Worm (Caenorhabditis elegans): Measurements from ENCODE around the gene C24H10.3.

The C24H10.3 gene

ce11 chrX:5063750-5064652 lies 3.1 kb downstream of the C24H10.3 start, which contains the start of gene C24H10.2:
Gene C24H10.2, plus strand, starts transcription at chrX:5064602.
- TF ChIP-seq T22C8.4 (GFP tag; IDR thresholded peaks at IDR 0.05) (no peak), ref-1 (GFP tag; conservative IDR thresholded peaks at IDR 0.05) (no peak), cog-1 (tag; optimal IDR thresholded peaks at IDR 0.05) (peak; percentile 7), med-1 (GFP tag; optimal IDR thresholded peaks at IDR 0.05; ENCODE audit: insufficient read depth) (no peak), flt-1 (GFP tag; IDR thresholded peaks at IDR 0.05) (peak; percentile 58; the same call in 1 of the 2 replicates), ztf-23 (GFP tag; IDR thresholded peaks at IDR 0.05) (0 out of 2 replicates have a peak, but pooled peaks have one; percentile 9), ztf-29 (GFP tag; IDR thresholded peaks at IDR 0.05) (no peak), klf-2 (GFP tag; conservative IDR thresholded peaks at IDR 0.05) (no peak), tab-1 (GFP tag; IDR thresholded peaks at IDR 0.05) (0 out of 2 replicates have a peak, but pooled peaks have one; percentile 56)

DNA sequence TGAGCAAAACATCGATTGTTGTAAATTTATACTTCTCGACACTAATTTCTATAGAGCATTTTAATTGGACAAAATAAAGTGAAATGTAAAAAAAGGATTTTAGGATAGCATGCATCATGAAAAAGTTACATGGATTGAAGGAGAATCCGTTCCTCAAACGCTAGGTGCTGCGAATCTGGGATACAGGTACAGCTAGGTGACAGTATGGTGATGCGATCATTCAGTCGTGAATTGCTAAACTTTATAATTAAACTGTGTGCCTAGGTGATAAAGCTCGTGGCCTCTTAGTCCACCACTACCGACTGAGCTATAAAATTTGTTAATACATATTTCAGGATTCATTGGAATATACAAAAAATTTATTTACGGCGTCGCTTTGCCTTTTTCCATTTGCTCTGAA lies 5.7 kb downstream of the C24H10.3 start:
- TF ChIP-seq klf-2 (GFP tag; conservative IDR thresholded peaks at IDR 0.05) (no peak), flt-1 (GFP tag; IDR thresholded peaks at IDR 0.05) (no peak), ztf-23 (GFP tag; IDR thresholded peaks at IDR 0.05) (no peak), cog-1 (tag; optimal IDR thresholded peaks at IDR 0.05) (no peak), T22C8.4 (GFP tag; IDR thresholded peaks at IDR 0.05) (no peak), ztf-29 (GFP tag; IDR thresholded peaks at IDR 0.05) (no peak), med-1 (GFP tag; optimal IDR thresholded peaks at IDR 0.05; ENCODE audit: insufficient read depth) (no peak), tab-1 (GFP tag; IDR thresholded peaks at IDR 0.05) (no peak), ref-1 (GFP tag; conservative IDR thresholded peaks at IDR 0.05) (no peak)

- TF ChIP-seq med-1 (GFP tag; optimal IDR thresholded peaks at IDR 0.05; ENCODE audit: insufficient read depth) (no peak), ztf-23 (GFP tag; IDR thresholded peaks at IDR 0.05) (no peak), T22C8.4 (GFP tag; IDR thresholded peaks at IDR 0.05) (no peak)
These were observed 6.9 kb downstream of the C24H10.3 start, which contains the start of gene clc-7 for ce11 chrX:5067796-5068195. Gene clc-7, plus strand, starts transcription at chrX:5068096.

DNA sequence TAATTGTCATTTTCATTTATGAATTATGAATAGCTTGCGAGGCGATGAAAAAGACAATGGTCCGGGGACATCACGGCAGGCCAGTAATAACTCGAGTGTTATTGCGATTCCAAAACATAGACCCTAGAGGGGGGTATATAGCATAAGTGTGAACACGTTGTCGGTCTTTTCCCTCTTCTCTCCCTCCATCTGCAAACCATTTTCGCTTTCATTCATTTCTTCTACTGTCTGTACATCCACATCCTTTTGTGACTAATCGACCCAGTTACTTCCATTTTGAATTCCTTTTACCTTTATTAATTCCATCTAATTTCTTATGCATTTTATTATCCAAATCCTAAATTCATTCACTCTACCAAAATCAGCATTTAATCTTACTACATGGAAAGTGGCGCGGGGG lies 10.2 kb downstream of the C24H10.3 start:
- TF ChIP-seq T22C8.4 (GFP tag; IDR thresholded peaks at IDR 0.05) = no peak
- TF ChIP-seq cog-1 (tag; optimal IDR thresholded peaks at IDR 0.05) = peak; percentile 14
- no peak for TF ChIP-seq flt-1 (GFP tag; IDR thresholded peaks at IDR 0.05)

- TF ChIP-seq med-1 (GFP tag; optimal IDR thresholded peaks at IDR 0.05; ENCODE audit: insufficient read depth) (no peak), ztf-29 (GFP tag; IDR thresholded peaks at IDR 0.05) (no peak), tab-1 (GFP tag; IDR thresholded peaks at IDR 0.05) (no peak), T22C8.4 (GFP tag; IDR thresholded peaks at IDR 0.05) (no peak), ztf-23 (GFP tag; IDR thresholded peaks at IDR 0.05) (no peak), cog-1 (tag; optimal IDR thresholded peaks at IDR 0.05) (no peak), klf-2 (GFP tag; conservative IDR thresholded peaks at IDR 0.05) (no peak), ref-1 (GFP tag; conservative IDR thresholded peaks at IDR 0.05) (no peak), flt-1 (GFP tag; IDR thresholded peaks at IDR 0.05) (no peak)
These were observed 13.0 kb downstream of the C24H10.3 start for ce11 chrX:5073895-5074294.

- TF ChIP-seq ref-1 (GFP tag; conservative IDR thresholded peaks at IDR 0.05) (no peak), ztf-29 (GFP tag; IDR thresholded peaks at IDR 0.05) (no peak), klf-2 (GFP tag; conservative IDR thresholded peaks at IDR 0.05) (no peak), tab-1 (GFP tag; IDR thresholded peaks at IDR 0.05) (no peak), ztf-23 (GFP tag; IDR thresholded peaks at IDR 0.05) (no peak), med-1 (GFP tag; optimal IDR thresholded peaks at IDR 0.05; ENCODE audit: insufficient read depth) (no peak), cog-1 (tag; optimal IDR thresholded peaks at IDR 0.05) (no peak), flt-1 (GFP tag; IDR thresholded peaks at IDR 0.05) (no peak), T22C8.4 (GFP tag; IDR thresholded peaks at IDR 0.05) (no peak)
These were observed 14.7 kb downstream of the C24H10.3 start for ce11 chrX:5075538-5075937.

ce11 chrX:5077696-5078343 lies 17.0 kb downstream of the C24H10.3 start, which contains the start of gene cal-5:
Gene cal-5, minus strand, starts transcription at chrX:5077961.
- TF ChIP-seq flt-1 (GFP tag; IDR thresholded peaks at IDR 0.05) (no peak), ztf-23 (GFP tag; IDR thresholded peaks at IDR 0.05) (no peak), ref-1 (GFP tag; conservative IDR thresholded peaks at IDR 0.05) (0 out of 2 replicates have a peak, but pooled peaks have one; percentile 17), ztf-29 (GFP tag; IDR thresholded peaks at IDR 0.05) (no peak), tab-1 (GFP tag; IDR thresholded peaks at IDR 0.05) (0 out of 2 replicates have a peak, but pooled peaks have one; percentile 30), T22C8.4 (GFP tag; IDR thresholded peaks at IDR 0.05) (no peak), klf-2 (GFP tag; conservative IDR thresholded peaks at IDR 0.05) (no peak), cog-1 (tag; optimal IDR thresholded peaks at IDR 0.05) (no peak), med-1 (GFP tag; optimal IDR thresholded peaks at IDR 0.05; ENCODE audit: insufficient read depth) (no peak)

DNA sequence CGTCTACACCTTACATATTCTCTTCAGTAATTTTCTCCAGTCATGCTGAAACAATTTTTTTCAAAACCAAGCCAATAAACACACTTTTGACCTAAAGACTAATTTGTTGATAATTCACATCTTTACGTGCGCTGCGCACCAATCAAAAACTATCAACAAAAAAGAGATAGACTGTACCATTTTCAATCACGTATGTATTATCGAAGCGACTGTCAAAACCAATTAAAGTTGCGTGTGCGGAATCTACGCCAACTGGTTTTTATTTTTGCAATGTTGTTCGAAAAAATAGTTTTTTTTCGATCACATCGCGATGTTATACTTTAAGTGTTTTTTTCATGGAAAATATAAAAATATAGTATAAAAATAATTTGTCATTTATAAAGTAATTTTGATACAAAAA lies 18.4 kb downstream of the C24H10.3 start:
- TF ChIP-seq ref-1 (GFP tag; conservative IDR thresholded peaks at IDR 0.05) (no peak), tab-1 (GFP tag; IDR thresholded peaks at IDR 0.05) (no peak), med-1 (GFP tag; optimal IDR thresholded peaks at IDR 0.05; ENCODE audit: insufficient read depth) (no peak)

ce11 chrX:5084080-5084479 lies 23.2 kb downstream of the C24H10.3 start:
- TF ChIP-seq flt-1 (GFP tag; IDR thresholded peaks at IDR 0.05) = no peak

- no peak for TF ChIP-seq cog-1 (tag; optimal IDR thresholded peaks at IDR 0.05)
- TF ChIP-seq tab-1 (GFP tag; IDR thresholded peaks at IDR 0.05) = no peak
- no peak for TF ChIP-seq med-1 (GFP tag; optimal IDR thresholded peaks at IDR 0.05; ENCODE audit: insufficient read depth)
- no peak for TF ChIP-seq klf-2 (GFP tag; conservative IDR thresholded peaks at IDR 0.05)
- no peak for TF ChIP-seq ztf-23 (GFP tag; IDR thresholded peaks at IDR 0.05)
- no peak for TF ChIP-seq ztf-29 (GFP tag; IDR thresholded peaks at IDR 0.05)
- TF ChIP-seq T22C8.4 (GFP tag; IDR thresholded peaks at IDR 0.05) = no peak
- TF ChIP-seq ref-1 (GFP tag; conservative IDR thresholded peaks at IDR 0.05) = no peak
- TF ChIP-seq flt-1 (GFP tag; IDR thresholded peaks at IDR 0.05) = no peak
These were observed 23.6 kb downstream of the C24H10.3 start, which contains the start of gene ets-5 for ce11 chrX:5084495-5084894. Gene ets-5, minus strand, starts transcription at chrX:5084526.

Measured in whole organism, midembryonic.